Fruit fly (Drosophila melanogaster): ENCODE data around the gene SP1029.

DNA sequence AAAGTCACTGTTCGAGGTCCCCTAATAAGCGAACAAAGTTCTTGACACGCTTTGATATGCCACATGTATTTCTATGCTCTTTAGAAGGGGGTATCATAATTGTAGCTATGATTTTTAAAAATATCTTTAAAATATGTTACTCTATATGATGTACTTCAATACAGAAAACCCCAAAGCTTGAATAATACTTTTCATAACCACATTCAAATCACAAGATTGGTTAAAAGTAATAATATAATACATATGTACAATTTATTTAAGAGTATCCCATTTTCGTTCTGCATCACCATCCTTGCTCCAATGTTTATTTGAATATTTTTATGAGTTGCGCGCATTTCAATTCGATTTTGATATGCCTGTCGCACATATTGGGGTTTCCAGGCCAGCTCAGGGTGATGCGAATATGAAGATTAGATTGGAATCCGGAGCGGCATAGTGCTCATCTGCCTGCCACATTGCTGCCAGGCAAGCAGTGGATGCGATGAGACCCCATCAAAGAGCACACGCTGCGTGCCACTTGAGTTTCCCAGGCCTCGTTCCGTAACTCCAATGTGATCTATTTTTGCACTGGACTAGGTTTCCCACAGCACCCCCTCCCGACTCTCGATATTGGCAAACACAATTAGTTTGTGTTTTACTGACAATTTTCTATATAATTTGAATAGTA lies 9.3 kb upstream of the SP1029 start:
- no peak for TF ChIP-seq CG15479 (GFP tag; optimal IDR thresholded peaks at IDR 0.05)
- TF ChIP-seq Hey (tag; optimal IDR thresholded peaks at IDR 0.05), result no peak
